Worm (Caenorhabditis elegans): Measurements from ENCODE around the gene trpl-2.

trpl-2 gene

DNA sequence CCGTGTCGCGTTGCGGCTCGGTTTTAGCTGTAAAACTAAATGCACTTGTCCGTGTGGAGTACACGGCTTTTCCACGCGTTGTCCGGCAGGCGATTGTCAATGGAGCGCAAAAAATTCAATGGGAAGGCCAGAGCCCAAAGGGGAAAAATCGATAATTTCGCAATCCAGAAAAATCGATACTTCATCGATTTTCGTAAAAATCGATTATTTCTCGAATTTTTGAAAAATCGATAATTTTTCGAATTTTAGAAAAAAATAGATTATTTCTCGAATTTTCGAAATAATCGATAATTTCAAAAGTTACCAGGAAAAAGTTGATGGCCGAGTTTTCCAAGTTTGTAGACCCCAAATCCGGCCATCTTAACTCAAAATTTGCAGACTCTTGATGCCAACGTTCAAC lies 7.0 kb upstream of the trpl-2 start:
- TF ChIP-seq ceh-28 (tag; optimal IDR thresholded peaks at IDR 0.05) (peak; percentile 92), snpc-4 (tag; optimal IDR thresholded peaks at IDR 0.05) (no peak), hmg-11 (tag; optimal IDR thresholded peaks at IDR 0.05) (no peak)

DNA sequence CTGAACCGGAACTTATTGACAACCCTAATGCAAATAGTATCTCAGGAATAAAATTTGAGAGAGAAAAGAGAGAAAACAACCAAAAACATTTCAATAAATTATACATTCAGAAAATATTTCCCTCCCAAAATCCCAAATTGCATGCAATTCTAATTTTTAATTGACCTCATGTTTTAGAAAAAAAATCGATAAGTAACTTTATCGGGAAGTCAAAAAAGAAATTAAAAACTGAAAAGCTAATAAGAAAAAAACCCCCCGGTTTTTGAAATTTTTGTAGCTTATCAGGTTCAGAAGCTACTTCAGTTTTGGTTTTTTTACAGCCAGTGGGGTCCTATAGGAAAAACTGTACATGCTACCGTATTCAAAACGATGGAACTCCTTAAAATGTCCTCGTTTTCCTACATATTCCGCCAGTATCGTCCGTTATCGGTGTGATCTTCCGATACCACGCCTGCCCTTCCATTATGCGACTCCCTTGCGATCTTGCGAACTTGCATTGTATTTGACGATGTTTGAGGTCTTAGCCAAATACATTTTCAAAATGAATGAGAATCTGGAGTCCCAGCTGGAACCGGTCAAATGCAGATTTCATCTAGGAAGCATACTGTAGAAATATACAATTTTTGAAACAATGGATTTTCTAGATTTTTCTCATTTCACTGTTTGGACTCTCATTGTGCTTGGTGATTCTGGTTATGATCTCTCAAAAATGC lies 9.8 kb downstream of the trpl-2 start, which contains the start of the genes W03B1.3 and oac-51:
TSS of gene W03B1.3 (minus strand) at position 101 of the 713 bp plus-strand sequence.
TSS of gene oac-51 (plus strand) at position 663 of the 713 bp plus-strand sequence.
- TF ChIP-seq mml-1 (tag; optimal IDR thresholded peaks at IDR 0.05) (no peak), ztf-11 (tag; optimal IDR thresholded peaks at IDR 0.05) (no peak), nhr-43 (tag; optimal IDR thresholded peaks at IDR 0.05; ENCODE audit: poor library complexity, severe bottlenecking) (no peak), lin-15B (tag; optimal IDR thresholded peaks at IDR 0.05) (no peak), pqm-1 (tag; optimal IDR thresholded peaks at IDR 0.05) (no peak), ZK546.5 (tag; optimal IDR thresholded peaks at IDR 0.05) (no peak), sea-2 (GFP tag; optimal IDR thresholded peaks at IDR 0.05) (no peak), ztf-4 (tag; optimal IDR thresholded peaks at IDR 0.05) (no peak), nhr-12 (tag; optimal IDR thresholded peaks at IDR 0.05) (no peak), R02D3.7 (tag; optimal IDR thresholded peaks at IDR 0.05) (no peak), ceh-28 (tag; optimal IDR thresholded peaks at IDR 0.05) (no peak), egl-27 (tag; optimal IDR thresholded peaks at IDR 0.05) (no peak)

- no peak for TF ChIP-seq mdl-1 (tag; optimal IDR thresholded peaks at IDR 0.05)
- TF ChIP-seq nhr-25 (tag; optimal IDR thresholded peaks at IDR 0.05) = peak; percentile 48
- TF ChIP-seq elt-1 (tag; optimal IDR thresholded peaks at IDR 0.05) = peak; percentile 82
- no peak for TF ChIP-seq nfya-1 (tag; optimal IDR thresholded peaks at IDR 0.05; ENCODE audit: insufficient read depth)
- TF ChIP-seq aly-2 (tag; optimal IDR thresholded peaks at IDR 0.05) = no peak
Observed at ce11 chrIV:4338217-4338616, 11.8 kb downstream of the trpl-2 start.

ce11 chrIV:4344828-4345227 lies 18.4 kb downstream of the trpl-2 start:
- TF ChIP-seq fos-1 (tag; optimal IDR thresholded peaks at IDR 0.05) = no peak
- no peak for TF ChIP-seq nhr-43 (tag; optimal IDR thresholded peaks at IDR 0.05; ENCODE audit: poor library complexity, severe bottlenecking)
- no peak for TF ChIP-seq ztf-4 (tag; optimal IDR thresholded peaks at IDR 0.05)
- TF ChIP-seq ama-1 (optimal IDR thresholded peaks at IDR 0.05) = no peak
- TF ChIP-seq nhr-76 (tag; optimal IDR thresholded peaks at IDR 0.05) = no peak
- no peak for TF ChIP-seq elt-1 (tag; optimal IDR thresholded peaks at IDR 0.05)
- TF ChIP-seq ceh-16 (tag; optimal IDR thresholded peaks at IDR 0.05) = no peak

ce11 chrIV:4346512-4346911 lies 20.1 kb downstream of the trpl-2 start, which contains the start of gene oac-52:
TSS of gene oac-52 (minus strand) at chrIV:4346612.
- TF ChIP-seq pha-4 (tag; optimal IDR thresholded peaks at IDR 0.05) = no peak
- TF ChIP-seq unc-62 (GFP tag; optimal IDR thresholded peaks at IDR 0.05) = no peak
- TF ChIP-seq fkh-2 (tag; optimal IDR thresholded peaks at IDR 0.05) = no peak
- TF ChIP-seq ceh-16 (tag; optimal IDR thresholded peaks at IDR 0.05) = no peak
- TF ChIP-seq nhr-11 (tag; optimal IDR thresholded peaks at IDR 0.05) = no peak
- no peak for TF ChIP-seq nhr-43 (tag; optimal IDR thresholded peaks at IDR 0.05; ENCODE audit: poor library complexity, severe bottlenecking)
- TF ChIP-seq skn-1 (tag; optimal IDR thresholded peaks at IDR 0.05) = no peak
- TF ChIP-seq nhr-28 (tag; optimal IDR thresholded peaks at IDR 0.05) = no peak
- no peak for TF ChIP-seq egl-27 (tag; optimal IDR thresholded peaks at IDR 0.05)
- TF ChIP-seq R02D3.7 (tag; optimal IDR thresholded peaks at IDR 0.05) = no peak
- no peak for TF ChIP-seq fos-1 (tag; optimal IDR thresholded peaks at IDR 0.05)
- no peak for TF ChIP-seq ama-1 (optimal IDR thresholded peaks at IDR 0.05)
- TF ChIP-seq egl-5 (tag; optimal IDR thresholded peaks at IDR 0.05) = no peak
- TF ChIP-seq ceh-82 (tag; optimal IDR thresholded peaks at IDR 0.05) = no peak
- TF ChIP-seq elt-1 (tag; optimal IDR thresholded peaks at IDR 0.05) = no peak
- no peak for TF ChIP-seq nhr-23 (tag; optimal IDR thresholded peaks at IDR 0.05)
- no peak for TF ChIP-seq nhr-237 (tag; optimal IDR thresholded peaks at IDR 0.05)

- TF ChIP-seq daf-12 (tag; optimal IDR thresholded peaks at IDR 0.05) (no peak), ama-1 (optimal IDR thresholded peaks at IDR 0.05) (peak; percentile 88)
Observed at ce11 chrIV:4347578-4348003, 21.1 kb downstream of the trpl-2 start.
